Worm (Caenorhabditis elegans) whole organism, mixed stage, embryonic: ENCODE data around the gene dmsr-8.

Source experiments
- M03D4.4 ChIP-seq: sonication (generic microtip); optimal IDR thresholded peaks from 2 replicates; lab custom pipeline; 2017; ENCODE audit warnings: mild to moderate bottlenecking, missing genetic modification characterization, missing compliant biosample characterization
- bed-3 ChIP-seq: fragments of 200-800 bp; sonication (Bioruptor generic); optimal IDR thresholded peaks from 3 replicates; lab custom pipeline; 2018; ENCODE audit warnings: mild to moderate bottlenecking, missing genetic modification characterization, moderate library complexity, missing compliant biosample characterization
- blmp-1 ChIP-seq: fragments of 150-350 bp; optimal IDR thresholded peaks from 2 replicates; lab custom pipeline; 2014; ENCODE audit warnings: missing biosample characterization, missing genetic modification characterization
- ceh-39 ChIP-seq: fragments of 150-350 bp; optimal IDR thresholded peaks from 2 replicates; lab custom pipeline; 2014; ENCODE audit warnings: missing biosample characterization, missing genetic modification characterization
- ceh-43 ChIP-seq: fragments of 200-800 bp; sonication (Bioruptor generic); optimal IDR thresholded peaks from 2 replicates; lab custom pipeline; 2018; ENCODE audit warnings: mild to moderate bottlenecking, missing genetic modification characterization, moderate library complexity, missing compliant biosample characterization
- ceh-83 ChIP-seq: fragments of 200-800 bp; sonication (Bioruptor generic); optimal IDR thresholded peaks from 2 replicates; lab custom pipeline; 2018; ENCODE audit warnings: mild to moderate bottlenecking, missing genetic modification characterization, missing compliant biosample characterization
- ces-1 ChIP-seq: fragments of 150-350 bp; optimal IDR thresholded peaks from 2 replicates; lab custom pipeline; 2014; ENCODE audit warnings: missing biosample characterization, missing genetic modification reagents, missing genetic modification characterization
- cnd-1 ChIP-seq: fragments of 200-800 bp; sonication (Bioruptor generic); optimal IDR thresholded peaks from 2 replicates; lab custom pipeline; 2018; ENCODE audit warnings: mild to moderate bottlenecking, missing genetic modification characterization, missing compliant biosample characterization
- drap-1 ChIP-seq: fragments of 200-800 bp; sonication (Bioruptor generic); optimal IDR thresholded peaks from 3 replicates; lab custom pipeline; 2018; ENCODE audit warnings: mild to moderate bottlenecking, missing genetic modification characterization, missing compliant biosample characterization
- elt-1 ChIP-seq: sonication (generic microtip); optimal IDR thresholded peaks from 2 replicates; lab custom pipeline; 2017; ENCODE audit warnings: missing genetic modification characterization, mild to moderate bottlenecking, missing compliant biosample characterization, antibody characterized with exemption, moderate library complexity, borderline replicate concordance; ENCODE audit not compliant: insufficient read depth
- flh-1 ChIP-seq: fragments of 200-800 bp; sonication (Bioruptor generic); optimal IDR thresholded peaks from 2 replicates; lab custom pipeline; 2018; ENCODE audit warnings: mild to moderate bottlenecking, missing genetic modification characterization, moderate library complexity, missing compliant biosample characterization
- hlh-1 ChIP-seq: fragments of 150-350 bp; optimal IDR thresholded peaks from 2 replicates; lab custom pipeline; 2014; ENCODE audit warnings: missing biosample characterization, missing genetic modification reagents, missing genetic modification characterization
- lin-13 ChIP-seq: fragments of 150-350 bp; optimal IDR thresholded peaks from 2 replicates; lab custom pipeline; 2014; ENCODE audit warnings: missing biosample characterization, missing genetic modification characterization
- lin-32 ChIP-seq: fragments of 200-800 bp; sonication (Bioruptor generic); optimal IDR thresholded peaks from 2 replicates; lab custom pipeline; 2018; ENCODE audit warnings: mild to moderate bottlenecking, missing genetic modification characterization, missing compliant biosample characterization
- lsy-2 ChIP-seq: fragments of 150-350 bp; optimal IDR thresholded peaks from 2 replicates; lab custom pipeline; 2014; ENCODE audit warnings: missing biosample characterization, missing genetic modification characterization
- mab-5 ChIP-seq: fragments of 150-350 bp; optimal IDR thresholded peaks from 2 replicates; lab custom pipeline; 2014; ENCODE audit warnings: missing biosample characterization, missing genetic modification characterization
- mep-1 ChIP-seq: fragments of 150-350 bp; optimal IDR thresholded peaks from 2 replicates; lab custom pipeline; 2017; ENCODE audit warnings: missing biosample characterization, missing genetic modification reagents, missing genetic modification characterization, inconsistent platforms
- nhr-12 ChIP-seq: fragments of 150-350 bp; optimal IDR thresholded peaks from 2 replicates; lab custom pipeline; 2014; ENCODE audit warnings: missing biosample characterization, missing genetic modification characterization
- nhr-2 ChIP-seq: fragments of 150-350 bp; optimal IDR thresholded peaks from 2 replicates; lab custom pipeline; 2014; ENCODE audit warnings: missing biosample characterization, missing genetic modification characterization
- nhr-237 ChIP-seq: fragments of 150-350 bp; optimal IDR thresholded peaks from 2 replicates; lab custom pipeline; 2014; ENCODE audit warnings: missing biosample characterization, missing genetic modification characterization
- nhr-28 ChIP-seq: fragments of 150-350 bp; optimal IDR thresholded peaks from 2 replicates; lab custom pipeline; 2014; ENCODE audit warnings: missing biosample characterization, missing genetic modification characterization
- nhr-76 ChIP-seq: sonication (generic microtip); optimal IDR thresholded peaks from 2 replicates; lab custom pipeline; 2017; ENCODE audit warnings: missing biosample characterization, missing genetic modification characterization
- pha-4 ChIP-seq: fragments of 150-350 bp; optimal IDR thresholded peaks from 2 replicates; lab custom pipeline; 2018; ENCODE audit warnings: missing biosample characterization, missing genetic modification reagents, missing genetic modification characterization
- sem-2 ChIP-seq: fragments of 200-800 bp; sonication (Bioruptor generic); optimal IDR thresholded peaks from 2 replicates; lab custom pipeline; 2018; ENCODE audit warnings: mild to moderate bottlenecking, missing genetic modification characterization, missing compliant biosample characterization
- sptf-1 ChIP-seq: sonication (generic microtip); optimal IDR thresholded peaks from 2 replicates; lab custom pipeline; 2017; ENCODE audit warnings: mild to moderate bottlenecking, missing genetic modification characterization, moderate library complexity, missing compliant biosample characterization
- tbx-8 ChIP-seq: fragments of 200-800 bp; sonication (Bioruptor generic); optimal IDR thresholded peaks from 2 replicates; lab custom pipeline; 2018; ENCODE audit warnings: mild to moderate bottlenecking, missing genetic modification characterization, moderate library complexity, missing compliant biosample characterization
- unc-120 ChIP-seq: sonication (generic microtip); optimal IDR thresholded peaks from 2 replicates; lab custom pipeline; 2017; ENCODE audit warnings: missing genetic modification characterization, missing compliant biosample characterization; ENCODE audit not compliant: poor library complexity, severe bottlenecking
- unc-39 ChIP-seq: fragments of 150-350 bp; optimal IDR thresholded peaks from 2 replicates; lab custom pipeline; 2014; ENCODE audit warnings: missing biosample characterization, missing genetic modification characterization
- unc-62 ChIP-seq: fragments of 150-350 bp; optimal IDR thresholded peaks from 2 replicates; lab custom pipeline; 2014; ENCODE audit warnings: missing biosample characterization, missing genetic modification reagents, missing genetic modification characterization
- zip-8 ChIP-seq: fragments of 150-350 bp; optimal IDR thresholded peaks from 2 replicates; lab custom pipeline; 2014; ENCODE audit warnings: missing biosample characterization, missing genetic modification characterization

Gene dmsr-8

DNA sequence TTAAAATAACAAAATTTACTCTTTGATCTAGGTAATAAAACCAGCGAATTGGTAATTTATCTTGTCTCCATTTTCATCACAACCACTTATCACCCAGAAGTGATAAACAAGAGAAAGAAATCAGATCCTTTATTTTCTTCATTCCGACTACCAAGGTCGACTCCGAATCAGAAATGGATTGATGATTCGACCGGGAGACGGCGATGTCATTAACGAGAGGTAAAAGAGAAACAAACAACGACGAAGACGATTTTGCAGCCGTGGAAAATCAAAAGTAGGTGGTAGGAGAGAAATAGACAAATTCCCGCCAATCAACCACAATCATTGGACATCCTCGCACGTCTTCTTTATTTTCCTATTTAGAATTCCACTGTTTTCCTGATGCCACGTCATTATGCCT, 42.9 kb upstream of the dmsr-8 start:
- TF ChIP-seq mep-1 (no peak), cnd-1 (tag; lab: Kevin White, UChicago) (no peak), flh-1 (GFP tag; lab: Kevin White, UChicago) (no peak), mab-5 (tag; lab: Kevin White, UChicago) (no peak), hlh-1 (tag; lab: Kevin White, UChicago) (no peak), M03D4.4 (no peak), sem-2 (GFP tag; lab: Kevin White, UChicago) (no peak), ceh-43 (no peak), tbx-8 (GFP tag; lab: Kevin White, UChicago) (no peak), nhr-76 (no peak), unc-62 (GFP tag; lab: Kevin White, UChicago) (no peak), sptf-1 (no peak), nhr-28 (tag; lab: Kevin White, UChicago) (no peak), lin-13 (tag; lab: Kevin White, UChicago) (no peak), ceh-83 (GFP tag; lab: Kevin White, UChicago) (no peak), unc-120 (no peak), drap-1 (GFP tag; lab: Kevin White, UChicago) (no peak)

- no peak for TF ChIP-seq ceh-83 (GFP tag; lab: Kevin White, UChicago)
- TF ChIP-seq nhr-76: no peak
- TF ChIP-seq pha-4 (tag; lab: Kevin White, UChicago): no peak
- TF ChIP-seq bed-3 (GFP tag; lab: Kevin White, UChicago): no peak
- no peak for TF ChIP-seq lin-32 (GFP tag; lab: Kevin White, UChicago)
These were observed 42.2 kb upstream of the dmsr-8 start for ce11 chrV:10556362-10556761.

- TF ChIP-seq unc-39 (tag; lab: Kevin White, UChicago) (no peak), nhr-12 (tag; lab: Kevin White, UChicago) (no peak), nhr-237 (tag; lab: Kevin White, UChicago) (no peak), bed-3 (GFP tag; lab: Kevin White, UChicago) (no peak), drap-1 (GFP tag; lab: Kevin White, UChicago) (no peak), lin-13 (tag; lab: Kevin White, UChicago) (no peak), ces-1 (no peak), flh-1 (GFP tag; lab: Kevin White, UChicago) (no peak)
These were observed 41.1 kb upstream of the dmsr-8 start, which contains the start of gene F32G8.3 for ce11 chrV:10555239-10555638. Gene F32G8.3 (minus strand): TSS chrV:10555339.

ce11 chrV:10549717-10550116, 35.5 kb upstream of the dmsr-8 start, which contains the start of gene F32G8.2:
Gene F32G8.2 (plus strand): TSS chrV:10550017.
- TF ChIP-seq unc-39 (tag; lab: Kevin White, UChicago) (no peak), unc-120 (no peak), lsy-2 (tag; lab: Kevin White, UChicago) (no peak), zip-8 (tag; lab: Kevin White, UChicago) (no peak), nhr-76 (no peak), drap-1 (GFP tag; lab: Kevin White, UChicago) (no peak), bed-3 (GFP tag; lab: Kevin White, UChicago) (no peak), elt-1 (no peak)

- TF ChIP-seq flh-1 (GFP tag; lab: Kevin White, UChicago) (no peak), cnd-1 (tag; lab: Kevin White, UChicago) (no peak), M03D4.4 (no peak), drap-1 (GFP tag; lab: Kevin White, UChicago) (no peak), pha-4 (tag; lab: Kevin White, UChicago) (no peak), nhr-12 (tag; lab: Kevin White, UChicago) (no peak)
These were observed 34.8 kb upstream of the dmsr-8 start, which contains the start of gene srd-34 for ce11 chrV:10548981-10549380. Gene srd-34 (minus strand): TSS chrV:10549081.

DNA sequence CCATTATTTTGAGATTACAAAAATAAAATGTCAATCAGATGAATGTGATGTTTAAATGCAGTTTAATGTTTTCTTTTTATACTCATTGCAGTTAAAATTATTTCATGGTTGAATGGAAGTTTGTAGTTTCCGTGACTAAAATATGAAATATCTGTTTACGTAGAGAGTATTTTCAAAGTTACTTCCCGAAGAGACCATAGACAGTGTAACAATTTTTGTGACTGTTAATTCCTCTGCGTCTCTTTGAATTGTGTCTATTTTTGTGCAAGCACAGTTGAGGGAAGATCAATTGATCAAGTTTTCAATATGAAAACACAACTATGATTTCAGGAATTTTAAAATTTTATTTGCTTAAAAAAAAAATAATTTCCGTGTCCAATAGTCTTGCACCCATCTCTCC, 32.6 kb upstream of the dmsr-8 start, which contains the start of gene F25D1.5:
F25D1.5 (minus strand) TSS at position 35 of the 400 bp plus-strand sequence.
- TF ChIP-seq unc-120: no peak
- no peak for TF ChIP-seq nhr-2 (tag; lab: Kevin White, UChicago)
- TF ChIP-seq unc-62 (GFP tag; lab: Kevin White, UChicago): no peak
- no peak for TF ChIP-seq mab-5 (tag; lab: Kevin White, UChicago)
- no peak for TF ChIP-seq ces-1
- no peak for TF ChIP-seq sem-2 (GFP tag; lab: Kevin White, UChicago)
- TF ChIP-seq blmp-1 (tag; lab: Kevin White, UChicago): no peak
- no peak for TF ChIP-seq lin-32 (GFP tag; lab: Kevin White, UChicago)
- no peak for TF ChIP-seq lsy-2 (tag; lab: Kevin White, UChicago)
- TF ChIP-seq nhr-28 (tag; lab: Kevin White, UChicago): no peak
- no peak for TF ChIP-seq drap-1 (GFP tag; lab: Kevin White, UChicago)
- no peak for TF ChIP-seq unc-39 (tag; lab: Kevin White, UChicago)
- TF ChIP-seq bed-3 (GFP tag; lab: Kevin White, UChicago): no peak
- TF ChIP-seq flh-1 (GFP tag; lab: Kevin White, UChicago): no peak
- no peak for TF ChIP-seq ceh-39 (tag; lab: Kevin White, UChicago)
- no peak for TF ChIP-seq hlh-1 (tag; lab: Kevin White, UChicago)
- TF ChIP-seq tbx-8 (GFP tag; lab: Kevin White, UChicago): no peak
- TF ChIP-seq elt-1: no peak
